Worm (Caenorhabditis elegans): ENCODE measurements around the gene R12C12.5.

Gene R12C12.5

DNA sequence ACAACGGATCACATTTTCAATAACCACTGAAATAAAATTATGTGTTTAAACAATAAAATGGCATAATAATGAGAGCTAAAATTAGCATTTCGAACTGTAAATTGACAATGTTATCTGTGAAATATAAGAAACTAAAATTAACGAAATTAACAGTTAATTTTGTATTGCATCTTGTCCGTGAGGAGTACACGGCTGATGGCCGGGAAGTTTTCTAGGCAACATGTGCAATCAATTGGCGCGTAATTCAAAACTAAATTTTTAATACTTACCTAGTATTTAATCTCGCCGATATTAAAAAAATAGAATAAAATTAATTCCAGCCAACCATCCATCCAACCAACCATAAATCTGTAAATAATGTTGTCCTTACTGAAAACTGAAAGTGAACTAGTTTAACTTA is 16.5 kb upstream of the R12C12.5 start (continued):
- no peak for TF ChIP-seq sptf-2 (GFP tag; optimal IDR thresholded peaks at IDR 0.05)
- no peak for TF ChIP-seq F52B5.7 (tag; optimal IDR thresholded peaks at IDR 0.05)
- TF ChIP-seq snpc-1.1 (tag; optimal IDR thresholded peaks at IDR 0.05; ENCODE audit: insufficient read depth) = no peak
- peak; percentile 6 to 95 (median 65) for TF ChIP-seq lin-35 (GFP tag; optimal IDR thresholded peaks at IDR 0.05)
- TF ChIP-seq K11D2.4 (GFP tag; IDR thresholded peaks at IDR 0.05) = 0 out of 2 replicates have a peak, but pooled peaks have one; percentile 18
- TF ChIP-seq ztf-26 (tag; optimal IDR thresholded peaks at IDR 0.05) = no peak
- no peak for TF ChIP-seq F37B4.10 (GFP tag; IDR thresholded peaks at IDR 0.05)
- TF ChIP-seq snpc-4 (GFP tag; optimal IDR thresholded peaks at IDR 0.05) = no peak
- peak in 2 of 4 experiments; percentile 33 to 60 for TF ChIP-seq snpc-4 (tag; optimal IDR thresholded peaks at IDR 0.05)
- no peak for TF ChIP-seq aptf-3 (GFP tag; IDR thresholded peaks at IDR 0.05)
- no peak for TF ChIP-seq ztf-6 (GFP tag; IDR thresholded peaks at IDR 0.05)
- no peak for TF ChIP-seq bed-1 (GFP tag; IDR thresholded peaks at IDR 0.05)
- peak; percentile 25; the same call in 1 of the 2 replicates for TF ChIP-seq rcor-1 (GFP tag; IDR thresholded peaks at IDR 0.05)
- peak; percentile 68 for TF ChIP-seq madf-10 (tag; optimal IDR thresholded peaks at IDR 0.05)
- peak; percentile 23 for TF ChIP-seq snpc-3.4 (tag; optimal IDR thresholded peaks at IDR 0.05)
- TF ChIP-seq aptf-2 (GFP tag; conservative IDR thresholded peaks at IDR 0.05) = peak; percentile 79
- TF ChIP-seq Y56A3A.18 (GFP tag; IDR thresholded peaks at IDR 0.05) = no peak
- TF ChIP-seq hrde-1 (tag; optimal IDR thresholded peaks at IDR 0.05; ENCODE audit: borderline replicate concordance) = no peak
- no peak for TF ChIP-seq mxl-1 (tag; optimal IDR thresholded peaks at IDR 0.05)
- TF ChIP-seq zim-3 (tag; optimal IDR thresholded peaks at IDR 0.05) = no peak
- TF ChIP-seq F57A8.1 (GFP tag; optimal IDR thresholded peaks at IDR 0.05) = no peak
- no peak for TF ChIP-seq lin-40 (tag; optimal IDR thresholded peaks at IDR 0.05)
- peak; percentile 56 for TF ChIP-seq ccch-3 (GFP tag; optimal IDR thresholded peaks at IDR 0.05)
- no peak for TF ChIP-seq F10E7.11 (tag; optimal IDR thresholded peaks at IDR 0.05)
- TF ChIP-seq Y79H2A.3 (GFP tag; conservative IDR thresholded peaks at IDR 0.05) = no peak
- TF ChIP-seq nfyb-1 (GFP tag; IDR thresholded peaks at IDR 0.05) = peak; percentile 47; the same call in 1 of the 2 replicates
- TF ChIP-seq F57C9.4 (tag; optimal IDR thresholded peaks at IDR 0.05) = no peak
- no peak for TF ChIP-seq nhr-179 (tag; optimal IDR thresholded peaks at IDR 0.05)
- peak; percentile 62 for TF ChIP-seq him-1 (tag; optimal IDR thresholded peaks at IDR 0.05)
- 0 out of 2 replicates have a peak, but pooled peaks have one; percentile 33 for TF ChIP-seq Y95B8A.8 (GFP tag; IDR thresholded peaks at IDR 0.05)
- peak; percentile 62 for TF ChIP-seq ceh-100 (GFP tag; IDR thresholded peaks at IDR 0.05)
- no peak for TF ChIP-seq T26A5.8 (tag; optimal IDR thresholded peaks at IDR 0.05)
- no peak for TF ChIP-seq egl-44 (GFP tag; IDR thresholded peaks at IDR 0.05)
- TF ChIP-seq gei-17 (GFP tag; optimal IDR thresholded peaks at IDR 0.05) = no peak
- TF ChIP-seq nhr-90 (tag; optimal IDR thresholded peaks at IDR 0.05) = no peak
- TF ChIP-seq lag-1 (GFP tag; IDR thresholded peaks at IDR 0.05) = no peak
- no peak for TF ChIP-seq ceh-40 (GFP tag; IDR thresholded peaks at IDR 0.05)
- TF ChIP-seq pha-4 (tag; optimal IDR thresholded peaks at IDR 0.05) = no peak
- TF ChIP-seq ztf-3 (GFP tag; optimal IDR thresholded peaks at IDR 0.05) = no peak
- TF ChIP-seq B0336.3 (GFP tag; IDR thresholded peaks at IDR 0.05) = no peak
- peak; percentile 91 for TF ChIP-seq ZK185.1 (tag; optimal IDR thresholded peaks at IDR 0.05; ENCODE audit: poor library complexity, severe bottlenecking)
- TF ChIP-seq mel-28 (tag; optimal IDR thresholded peaks at IDR 0.05; ENCODE audit: borderline replicate concordance) = no peak
- no peak for TF ChIP-seq Y53G8AR.9 (GFP tag; conservative IDR thresholded peaks at IDR 0.05)
- TF ChIP-seq nfya-1 (tag; optimal IDR thresholded peaks at IDR 0.05; ENCODE audit: borderline replicate concordance, insufficient read depth) = no peak
- TF ChIP-seq ceh-58 (GFP tag; IDR thresholded peaks at IDR 0.05) = no peak
- no peak for TF ChIP-seq ceh-91 (GFP tag; IDR thresholded peaks at IDR 0.05)
- TF ChIP-seq ekl-4 (GFP tag; IDR thresholded peaks at IDR 0.05) = peak; percentile 58; the same call in 1 of the 2 replicates
- TF ChIP-seq let-607 (tag; optimal IDR thresholded peaks at IDR 0.05) = peak in 1 of 2 experiments; percentile 72

Data from whole organism, young adult.